Worm (Caenorhabditis elegans) whole organism, L3 larva: Measurements from ENCODE around the gene R05F9.9.
"Not testable (repeated sequence)": the region's sequence is repeated elsewhere in the genome, so short reads cannot be mapped to it uniquely, and the experiment has no call there.

Experiments
- R02D3.7 ChIP-seq: fragments of 150-350 bp; optimal IDR thresholded peaks from 2 replicates; lab custom pipeline; 2014; ENCODE audit warnings: missing biosample characterization, missing genetic modification characterization
- ZK546.5 ChIP-seq: sonication (generic microtip); optimal IDR thresholded peaks from 2 replicates; lab custom pipeline; 2017; ENCODE audit warnings: missing biosample characterization, missing genetic modification characterization
- ama-1 ChIP-seq: fragments of 150-350 bp; optimal IDR thresholded peaks from 2 replicates; lab custom pipeline; 2018
- ceh-16 ChIP-seq: sonication (generic microtip); optimal IDR thresholded peaks from 2 replicates; lab custom pipeline; 2017; ENCODE audit warnings: missing biosample characterization, missing genetic modification characterization
- ceh-28 ChIP-seq: fragments of 150-350 bp; optimal IDR thresholded peaks from 2 replicates; lab custom pipeline; 2014; ENCODE audit warnings: missing biosample characterization, missing genetic modification reagents, missing genetic modification characterization
- ceh-82 ChIP-seq: fragments of 150-350 bp; optimal IDR thresholded peaks from 2 replicates; lab custom pipeline; 2014; ENCODE audit warnings: missing biosample characterization, missing genetic modification characterization
- ceh-9 ChIP-seq: sonication (generic microtip); optimal IDR thresholded peaks from 2 replicates; lab custom pipeline; 2018; ENCODE audit warnings: missing biosample characterization, missing genetic modification characterization
- daf-12 ChIP-seq: fragments of 150-350 bp; optimal IDR thresholded peaks from 2 replicates; lab custom pipeline; 2014; ENCODE audit warnings: missing biosample characterization, missing genetic modification reagents, missing genetic modification characterization
- egl-5 ChIP-seq: fragments of 150-350 bp; optimal IDR thresholded peaks from 2 replicates; lab custom pipeline; 2017; ENCODE audit warnings: missing biosample characterization, missing genetic modification reagents, missing genetic modification characterization, inconsistent platforms
- elt-1 ChIP-seq: fragments of 150-350 bp; optimal IDR thresholded peaks from 2 replicates; lab custom pipeline; 2014; ENCODE audit warnings: missing biosample characterization, missing genetic modification characterization
- elt-2 ChIP-seq: sonication (generic microtip); optimal IDR thresholded peaks from 2 replicates; lab custom pipeline; 2016; ENCODE audit warnings: missing genetic modification reagents, mild to moderate bottlenecking, missing genetic modification characterization, missing compliant biosample characterization
- elt-3 ChIP-seq, 3 experiments: fragments of 150-350 bp in 1 of 3; sonication (generic microtip) in 2 of 3; optimal IDR thresholded peaks; 2 replicates in 2 of 3; 4 replicates in 1 of 3; lab custom pipeline; 2014 to 2017; ENCODE audit warnings: missing biosample characterization in 3 of 3, missing genetic modification characterization in 3 of 3
- fkh-10 ChIP-seq: sonication (generic microtip); optimal IDR thresholded peaks from 2 replicates; lab custom pipeline; 2017; ENCODE audit warnings: missing biosample characterization, missing genetic modification reagents, missing genetic modification characterization
- fkh-2 ChIP-seq: fragments of 150-350 bp; optimal IDR thresholded peaks from 2 replicates; lab custom pipeline; 2014; ENCODE audit warnings: missing biosample characterization, missing genetic modification reagents, missing genetic modification characterization
- fos-1 ChIP-seq: fragments of 150-350 bp; optimal IDR thresholded peaks from 2 replicates; lab custom pipeline; 2014; ENCODE audit warnings: missing biosample characterization, missing genetic modification characterization
- hmg-11 ChIP-seq: sonication (generic microtip); optimal IDR thresholded peaks from 2 replicates; lab custom pipeline; 2016; ENCODE audit warnings: missing genetic modification characterization, missing compliant biosample characterization
- jun-1 ChIP-seq: fragments of 150-350 bp; optimal IDR thresholded peaks from 2 replicates; lab custom pipeline; 2014; ENCODE audit warnings: missing biosample characterization, missing genetic modification reagents, missing genetic modification characterization
- lin-15B ChIP-seq: fragments of 150-350 bp; optimal IDR thresholded peaks from 2 replicates; lab custom pipeline; 2014; ENCODE audit warnings: missing biosample characterization, missing genetic modification characterization
- lin-39 ChIP-seq: fragments of 150-350 bp; optimal IDR thresholded peaks from 2 replicates; lab custom pipeline; 2018; ENCODE audit warnings: missing biosample characterization, missing genetic modification reagents, missing genetic modification characterization
- lsy-12 ChIP-seq: sonication (generic microtip); optimal IDR thresholded peaks from 2 replicates; lab custom pipeline; 2016; ENCODE audit warnings: mild to moderate bottlenecking, missing genetic modification characterization, missing compliant biosample characterization
- mdl-1 ChIP-seq: fragments of 150-350 bp; optimal IDR thresholded peaks from 2 replicates; lab custom pipeline; 2014; ENCODE audit warnings: missing biosample characterization, missing genetic modification characterization
- mml-1 ChIP-seq: fragments of 150-350 bp; sonication (generic microtip); optimal IDR thresholded peaks from 3 replicates; lab custom pipeline; 2014; ENCODE audit warnings: missing biosample characterization, missing genetic modification characterization
- nfya-1 ChIP-seq: sonication (generic microtip); optimal IDR thresholded peaks from 2 replicates; lab custom pipeline; 2017; ENCODE audit warnings: missing genetic modification characterization, mild to moderate bottlenecking, missing compliant biosample characterization, antibody characterized with exemption, moderate library complexity; ENCODE audit not compliant: insufficient read depth
- nhr-12 ChIP-seq: fragments of 150-350 bp; optimal IDR thresholded peaks from 2 replicates; lab custom pipeline; 2014; ENCODE audit warnings: missing biosample characterization, missing genetic modification characterization
- nhr-43 ChIP-seq: sonication (generic microtip); optimal IDR thresholded peaks from 2 replicates; lab custom pipeline; 2016; ENCODE audit warnings: mild to moderate bottlenecking, missing genetic modification characterization, missing compliant biosample characterization; ENCODE audit not compliant: poor library complexity, severe bottlenecking
- nhr-67 ChIP-seq: fragments of 150-350 bp; optimal IDR thresholded peaks from 2 replicates; lab custom pipeline; 2014; ENCODE audit warnings: missing biosample characterization, missing genetic modification characterization
- nhr-76 ChIP-seq: fragments of 150-350 bp; sonication (generic microtip); optimal IDR thresholded peaks from 5 replicates; lab custom pipeline; 2014; ENCODE audit warnings: missing biosample characterization, missing genetic modification characterization
- nhr-77 ChIP-seq: fragments of 150-350 bp; optimal IDR thresholded peaks from 2 replicates; lab custom pipeline; 2014; ENCODE audit warnings: missing biosample characterization, missing genetic modification characterization
- pha-4 ChIP-seq: fragments of 150-350 bp; optimal IDR thresholded peaks from 2 replicates; lab custom pipeline; 2014; ENCODE audit warnings: missing biosample characterization, missing genetic modification reagents, missing genetic modification characterization
- skn-1 ChIP-seq: fragments of 150-350 bp; optimal IDR thresholded peaks from 2 replicates; lab custom pipeline; 2014; ENCODE audit warnings: missing biosample characterization, missing genetic modification characterization
- snpc-4 ChIP-seq: fragments of 150-350 bp; optimal IDR thresholded peaks from 2 replicates; lab custom pipeline; 2014; ENCODE audit warnings: missing biosample characterization, missing genetic modification characterization
- tbx-2 ChIP-seq: sonication (generic microtip); optimal IDR thresholded peaks from 2 replicates; lab custom pipeline; 2016; ENCODE audit warnings: mild to moderate bottlenecking, missing genetic modification characterization, missing compliant biosample characterization
- unc-62 ChIP-seq: fragments of 150-350 bp; sonication (generic microtip); optimal IDR thresholded peaks from 4 replicates; lab custom pipeline; 2014; ENCODE audit warnings: missing biosample characterization, missing genetic modification reagents, missing genetic modification characterization
- zag-1 ChIP-seq: fragments of 150-350 bp; optimal IDR thresholded peaks from 2 replicates; lab custom pipeline; 2014; ENCODE audit warnings: missing biosample characterization, missing genetic modification characterization
- ztf-4 ChIP-seq: fragments of 150-350 bp; optimal IDR thresholded peaks from 2 replicates; lab custom pipeline; 2014; ENCODE audit warnings: missing biosample characterization, missing genetic modification characterization

Gene R05F9.9

ce11 chrII:4937743-4938142 is 35.8 kb upstream of the R05F9.9 start, which contains the start of gene ZK546.4:
Gene ZK546.4, plus strand, starts transcription at chrII:4938043.
- TF ChIP-seq ZK546.5 (tag; lab: Kevin White, UChicago) (no peak), unc-62 (GFP tag; lab: Kevin White, UChicago) (no peak), lsy-12 (tag; lab: Kevin White, UChicago) (no peak), ama-1 (lab: Kevin White, UChicago) (no peak), fos-1 (tag; lab: Kevin White, UChicago) (no peak), fkh-2 (no peak), nhr-76 (tag; lab: Kevin White, UChicago) (no peak), ceh-16 (no peak), ceh-28 (tag; lab: Kevin White, UChicago) (no peak), mml-1 (tag; lab: Kevin White, UChicago) (no peak), fkh-10 (GFP tag; lab: Kevin White, UChicago) (no peak), nhr-43 (no peak), zag-1 (tag; lab: Kevin White, UChicago) (no peak), R02D3.7 (no peak), snpc-4 (tag; lab: Kevin White, UChicago) (no peak)
- TF ChIP-seq, all 47 proteins: peak for 0

- peak; percentile 36 for TF ChIP-seq nfya-1 (tag; lab: Kevin White, UChicago)
- no peak for TF ChIP-seq nhr-77 (tag; lab: Kevin White, UChicago)
- TF ChIP-seq lin-15B (tag; lab: Kevin White, UChicago): peak; percentile 1
Observed at ce11 chrII:4935518-4935917, 33.6 kb upstream of the R05F9.9 start, which contains the start of gene ZK546.5. Gene ZK546.5, plus strand, starts transcription at chrII:4935818.

- TF ChIP-seq ceh-28 (tag; lab: Kevin White, UChicago) (no peak), elt-3 (tag; optimal IDR thresholded peaks at IDR 0.05; lab: Kevin White, UChicago) (no peak), unc-62 (GFP tag; lab: Kevin White, UChicago) (no peak), tbx-2 (tag; lab: Kevin White, UChicago) (no peak), nhr-12 (tag; lab: Kevin White, UChicago) (no peak), nhr-76 (tag; lab: Kevin White, UChicago) (no peak), hmg-11 (no peak), egl-5 (tag; lab: Kevin White, UChicago) (no peak), jun-1 (tag; lab: Kevin White, UChicago) (no peak), nhr-43 (no peak), ceh-9 (tag; lab: Kevin White, UChicago) (no peak), R02D3.7 (no peak)
Observed at ce11 chrII:4934954-4935353, 33.1 kb upstream of the R05F9.9 start, which contains the start of gene gst-30. Gene gst-30, minus strand, starts transcription at chrII:4935054.

DNA sequence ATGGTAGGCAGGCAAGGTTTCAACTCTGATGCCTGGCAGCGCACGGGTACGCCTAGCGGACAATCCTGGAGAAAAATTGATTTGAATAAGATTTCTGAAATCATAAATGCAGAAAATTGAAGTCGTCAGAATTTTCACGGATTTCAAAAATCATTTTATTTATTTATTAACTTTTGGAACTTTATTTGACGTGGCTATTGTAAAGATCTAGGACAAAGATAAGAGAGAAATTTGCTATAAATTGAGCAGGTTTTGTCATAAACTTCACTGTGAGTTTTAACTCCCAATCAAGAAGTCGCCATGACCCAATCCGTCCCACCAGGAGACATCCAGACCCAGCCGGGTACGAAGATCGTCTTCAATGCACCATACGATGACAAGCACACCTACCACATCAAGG is 30.8 kb upstream of the R05F9.9 start, which contains the start of gene msp-152:
msp-152 (plus strand) TSS at position 301 of the 400 bp plus-strand sequence.
- not testable (repeated sequence) for TF ChIP-seq nhr-67 (tag; lab: Kevin White, UChicago); jun-1 (tag; lab: Kevin White, UChicago); lin-39

- TF ChIP-seq skn-1 (tag; lab: Kevin White, UChicago) (no peak), ztf-4 (no peak), daf-12 (tag; lab: Kevin White, UChicago) (no peak), fkh-10 (GFP tag; lab: Kevin White, UChicago) (no peak), nhr-76 (tag; lab: Kevin White, UChicago) (no peak), elt-2 (tag; lab: Kevin White, UChicago) (no peak), ceh-82 (tag; lab: Kevin White, UChicago) (no peak), mdl-1 (tag; lab: Kevin White, UChicago) (no peak), fos-1 (tag; lab: Kevin White, UChicago) (no peak), elt-1 (tag; lab: Kevin White, UChicago) (no peak), pha-4 (tag; lab: Kevin White, UChicago) (no peak), mml-1 (tag; lab: Kevin White, UChicago) (no peak)
- TF ChIP-seq, all 47 proteins: peak for 0
Observed at ce11 chrII:4931286-4931685, 29.4 kb upstream of the R05F9.9 start.
